Fruit fly (Drosophila melanogaster) whole organism, wandering third instar larva: Measurements from ENCODE around the gene RtcB.

Experiments used
- Abd-B ChIP-seq: fragments of >200 bp; optimal IDR thresholded peaks from 2 replicates; lab custom pipeline; 2017; ENCODE audit warnings: missing biosample characterization, missing genetic modification characterization
- CG32264 ChIP-seq: fragments of 200-800 bp; sonication (Bioruptor generic); optimal IDR thresholded peaks from 2 replicates; lab custom pipeline; 2016; ENCODE audit warnings: missing biosample characterization, missing genetic modification characterization
- CG9705 ChIP-seq: fragments of 200-800 bp; sonication (Bioruptor generic); optimal IDR thresholded peaks from 2 replicates; lab custom pipeline; 2018; ENCODE audit warnings: missing biosample characterization, mild to moderate bottlenecking, missing genetic modification characterization
- CrebA ChIP-seq: fragments of 200-800 bp; sonication (Bioruptor generic); optimal IDR thresholded peaks from 2 replicates; lab custom pipeline; 2016; ENCODE audit warnings: missing biosample characterization, mild to moderate bottlenecking, missing genetic modification characterization, borderline replicate concordance
- Dfd ChIP-seq: fragments of >200 bp; optimal IDR thresholded peaks from 2 replicates; lab custom pipeline; 2017; ENCODE audit warnings: missing biosample characterization, missing genetic modification characterization
- Dif ChIP-seq: fragments of 200-275, 200-300 bp; sonication (Bioruptor generic); optimal IDR thresholded peaks from 2 replicates; lab custom pipeline; 2018; ENCODE audit warnings: missing biosample characterization, missing genetic modification characterization; ENCODE audit not compliant: partially characterized antibody
- GATAd ChIP-seq: sonication (Bioruptor generic); optimal IDR thresholded peaks from 2 replicates; lab custom pipeline; 2016; ENCODE audit warnings: missing biosample characterization, missing genetic modification characterization
- HLH106 ChIP-seq: fragments of 200-800 bp; optimal IDR thresholded peaks from 3 replicates; lab custom pipeline; 2019; ENCODE audit warnings: missing biosample characterization, mild to moderate bottlenecking, missing genetic modification characterization, moderate library complexity
- Hnf4 ChIP-seq: fragments of 200-800 bp; sonication (Bioruptor generic); optimal IDR thresholded peaks from 2 replicates; lab custom pipeline; 2016; ENCODE audit warnings: missing biosample characterization, mild to moderate bottlenecking, missing genetic modification characterization
- Hr78 ChIP-seq: fragments of >200 bp; optimal IDR thresholded peaks from 2 replicates; lab custom pipeline; 2017; ENCODE audit warnings: missing biosample characterization, missing genetic modification characterization
- Hr83 ChIP-seq: fragments of 200-300 bp; sonication (Bioruptor generic); optimal IDR thresholded peaks from 2 replicates; lab custom pipeline; 2016; ENCODE audit warnings: missing biosample characterization, mild to moderate bottlenecking, missing genetic modification characterization, moderate library complexity; ENCODE audit not compliant: poor library complexity, severe bottlenecking
- Jra ChIP-seq: sonication (Bioruptor generic); optimal IDR thresholded peaks from 2 replicates; lab custom pipeline; 2016; ENCODE audit warnings: missing biosample characterization, missing genetic modification characterization
- Mio ChIP-seq: sonication (Bioruptor generic); optimal IDR thresholded peaks from 2 replicates; lab custom pipeline; 2016; ENCODE audit warnings: missing biosample characterization, missing genetic modification characterization
- Myc ChIP-seq: fragments of >200 bp; optimal IDR thresholded peaks from 2 replicates; lab custom pipeline; 2017
- N ChIP-seq: fragments of >200 bp; optimal IDR thresholded peaks from 2 replicates; lab custom pipeline; 2018; ENCODE audit warnings: missing biosample characterization, missing external identifiers, missing genetic modification characterization
- OdsH ChIP-seq: fragments of 200-800 bp; sonication (Bioruptor generic); optimal IDR thresholded peaks from 2 replicates; lab custom pipeline; 2016; ENCODE audit warnings: missing biosample characterization, mild to moderate bottlenecking, missing genetic modification characterization
- Rel ChIP-seq, 2 experiments: fragments of 200-800 bp; sonication (Bioruptor generic) in 1 of 2; optimal IDR thresholded peaks; 2 replicates in 1 of 2; 3 replicates in 1 of 2; lab custom pipeline; 2016 to 2019; ENCODE audit warnings: mild to moderate bottlenecking in 2 of 2, missing biosample characterization in 2 of 2, missing genetic modification characterization in 2 of 2, moderate library complexity in 1 of 2
- Sp1 ChIP-seq: fragments of 200-800 bp; sonication (Bioruptor generic); optimal IDR thresholded peaks from 3 replicates; lab custom pipeline; 2019; ENCODE audit warnings: missing biosample characterization, mild to moderate bottlenecking, missing genetic modification characterization, moderate library complexity
- Vsx2 ChIP-seq: fragments of 200-300, 225-300 bp; sonication (Bioruptor generic); optimal IDR thresholded peaks from 2 replicates; lab custom pipeline; 2018; ENCODE audit warnings: missing biosample characterization, missing genetic modification characterization; ENCODE audit not compliant: partially characterized antibody
- br ChIP-seq: fragments of 200-800 bp; sonication (Bioruptor generic); optimal IDR thresholded peaks from 2 replicates; lab custom pipeline; 2016; ENCODE audit warnings: missing biosample characterization, missing genetic modification characterization
- brk ChIP-seq: fragments of 200-800 bp; sonication (Bioruptor generic); optimal IDR thresholded peaks from 2 replicates; lab custom pipeline; 2016; ENCODE audit warnings: missing biosample characterization, mild to moderate bottlenecking, missing genetic modification characterization
- dl ChIP-seq, 2 experiments: fragments of 175-275, 200-275 bp in 1 of 2; fragments of 200-275 bp in 1 of 2; sonication (Bioruptor generic); optimal IDR thresholded peaks; lab custom pipeline; 2018; ENCODE audit warnings: mild to moderate bottlenecking in 2 of 2, missing biosample characterization in 2 of 2, missing genetic modification characterization in 2 of 2, moderate library complexity in 2 of 2; ENCODE audit not compliant: partially characterized antibody in 2 of 2, insufficient read depth in 1 of 2
- dmrt93B ChIP-seq: fragments of 200-800 bp; sonication (Bioruptor generic); optimal IDR thresholded peaks from 2 replicates; lab custom pipeline; 2018; ENCODE audit warnings: missing biosample characterization, mild to moderate bottlenecking, missing genetic modification characterization
- dsf ChIP-seq: sonication (Bioruptor generic); optimal IDR thresholded peaks from 2 replicates; lab custom pipeline; 2016; ENCODE audit warnings: missing biosample characterization, missing genetic modification characterization, borderline replicate concordance
- ey ChIP-seq: fragments of 200-800 bp; sonication (Bioruptor generic); optimal IDR thresholded peaks from 2 replicates; lab custom pipeline; 2016; ENCODE audit warnings: missing biosample characterization, missing genetic modification characterization
- foxo ChIP-seq, 2 experiments: fragments of 200-800 bp; sonication (Bioruptor generic); optimal IDR thresholded peaks; 2 replicates in 1 of 2; 3 replicates in 1 of 2; lab custom pipeline; 2016 to 2017; ENCODE audit warnings: missing biosample characterization in 2 of 2, missing genetic modification characterization in 2 of 2
- fru ChIP-seq: fragments of 200-800 bp; sonication (Bioruptor generic); optimal IDR thresholded peaks from 3 replicates; lab custom pipeline; 2016; ENCODE audit warnings: missing biosample characterization, mild to moderate bottlenecking, missing genetic modification characterization
- h ChIP-seq: fragments of 200-800 bp; sonication (Bioruptor generic); optimal IDR thresholded peaks from 3 replicates; lab custom pipeline; 2016; ENCODE audit warnings: missing biosample characterization, mild to moderate bottlenecking, missing genetic modification characterization
- jim ChIP-seq: fragments of 175-275, 200-325 bp; sonication (Bioruptor generic); optimal IDR thresholded peaks from 2 replicates; lab custom pipeline; 2016; ENCODE audit warnings: missing biosample characterization, mild to moderate bottlenecking, missing genetic modification characterization
- lola ChIP-seq: fragments of >200 bp; optimal IDR thresholded peaks from 2 replicates; lab custom pipeline; 2017; ENCODE audit warnings: missing biosample characterization, missing genetic modification characterization
- pan ChIP-seq: fragments of >200 bp; optimal IDR thresholded peaks from 2 replicates; lab custom pipeline; 2017
- psq ChIP-seq: fragments of 200-800 bp; sonication (Bioruptor generic); optimal IDR thresholded peaks from 3 replicates; lab custom pipeline; 2017; ENCODE audit warnings: missing biosample characterization, mild to moderate bottlenecking, missing genetic modification characterization, moderate library complexity
- rgr ChIP-seq: fragments of 200-800 bp; sonication (Bioruptor generic); optimal IDR thresholded peaks from 3 replicates; lab custom pipeline; 2016; ENCODE audit warnings: missing biosample characterization, mild to moderate bottlenecking, missing genetic modification characterization
- sage ChIP-seq: fragments of 200-800 bp; sonication (Bioruptor generic); optimal IDR thresholded peaks from 2 replicates; lab custom pipeline; 2016; ENCODE audit warnings: missing biosample characterization, mild to moderate bottlenecking, missing genetic modification characterization
- sv ChIP-seq: fragments of 200-800 bp; sonication (Bioruptor generic); optimal IDR thresholded peaks from 3 replicates; lab custom pipeline; 2016; ENCODE audit warnings: missing biosample characterization, missing genetic modification characterization
- tai ChIP-seq: sonication (Bioruptor generic); optimal IDR thresholded peaks from 2 replicates; lab custom pipeline; 2016; ENCODE audit warnings: missing biosample characterization, missing genetic modification characterization
- usp ChIP-seq: fragments of >200 bp; optimal IDR thresholded peaks from 2 replicates; lab custom pipeline; 2017; ENCODE audit warnings: missing biosample characterization, missing genetic modification characterization
- woc ChIP-seq: sonication (Bioruptor generic); optimal IDR thresholded peaks from 2 replicates; lab custom pipeline; 2016; ENCODE audit warnings: missing biosample characterization, mild to moderate bottlenecking, missing genetic modification characterization

RtcB gene

DNA sequence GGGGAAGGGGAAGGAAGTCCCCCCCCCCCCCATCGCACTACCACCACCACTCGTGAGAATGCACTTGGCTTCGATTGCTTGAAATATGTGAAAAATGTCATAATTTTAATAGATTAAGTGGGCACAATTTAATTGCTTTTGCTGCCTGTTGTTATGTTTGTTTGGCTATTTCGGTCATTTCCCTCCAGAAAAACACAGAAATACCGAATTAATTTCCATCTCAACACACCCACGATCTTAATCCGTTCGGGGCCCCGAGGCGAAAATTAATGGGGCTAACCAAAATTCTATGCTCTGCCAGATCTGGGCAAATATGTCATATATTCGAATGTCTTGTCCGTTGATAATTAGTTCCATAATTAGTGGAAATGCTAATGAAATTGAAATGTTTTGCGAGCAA lies 7.8 kb upstream of the RtcB start:
- TF ChIP-seq usp (GFP tag; lab: Kevin White, UChicago) = no peak
- TF ChIP-seq dsf (GFP tag; lab: Kevin White, UChicago) = no peak
- TF ChIP-seq CrebA (GFP tag; lab: Kevin White, UChicago) = no peak
- no peak for TF ChIP-seq ey (GFP tag; lab: Kevin White, UChicago)
- no peak for TF ChIP-seq fru (GFP tag; lab: Kevin White, UChicago)
- TF ChIP-seq Vsx2 (GFP tag; lab: Kevin White, UChicago) = no peak
- no peak for TF ChIP-seq Abd-B (GFP tag; lab: Kevin White, UChicago)

DNA sequence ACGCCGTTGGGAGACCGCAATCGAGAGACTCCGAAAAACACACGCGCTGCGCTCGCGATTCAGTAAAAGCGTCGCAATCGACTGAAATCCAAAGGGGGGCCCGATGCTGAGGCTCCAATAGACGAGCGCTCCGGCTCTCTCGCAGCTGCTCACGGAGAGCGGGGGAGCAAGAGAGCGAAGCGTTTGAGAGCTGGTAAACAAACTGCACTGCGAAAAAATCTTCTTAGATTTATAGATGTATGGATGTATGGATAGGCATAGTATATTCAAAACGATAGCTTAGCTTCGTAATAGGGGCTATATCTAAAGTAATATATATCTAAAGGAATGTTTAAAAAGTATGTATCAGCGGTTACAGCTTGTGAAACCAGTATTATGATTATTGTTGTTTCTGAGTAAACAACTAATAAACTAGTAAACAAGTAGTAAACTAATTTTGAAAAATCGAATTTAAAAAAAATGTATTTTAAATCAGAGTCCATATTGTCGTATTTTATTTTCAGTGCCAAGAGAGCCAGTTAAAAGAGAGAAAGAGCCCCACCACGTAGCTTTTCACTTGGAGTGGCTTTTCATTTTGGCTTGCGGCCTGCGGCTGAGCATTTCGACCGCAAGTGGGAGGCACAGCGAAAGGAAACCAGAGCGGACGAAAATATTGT lies 6.8 kb upstream of the RtcB start, which contains the start of the genes Alp12 and CG13085:
TSS of gene Alp12 (plus strand) at position 584 of the 656 bp plus-strand sequence.
TSS of gene CG13085 (plus strand) at position 584 of the 656 bp plus-strand sequence.
- TF ChIP-seq dmrt93B (peak; percentile 90), Jra (GFP tag; lab: Kevin White, UChicago) (peak; percentile 73), Myc (lab: Kevin White, UChicago) (no peak), psq (GFP tag; lab: Kevin White, UChicago) (peak; percentile 90), HLH106 (tag; lab: Kevin White, UChicago) (peak; percentile 93), foxo (GFP tag; optimal IDR thresholded peaks at IDR 0.05; lab: Kevin White, UChicago) (peak; percentile 29 to 94), woc (peak; percentile 73), dsf (GFP tag; lab: Kevin White, UChicago) (peak; percentile 62), OdsH (GFP tag; lab: Kevin White, UChicago) (peak; percentile 94), Hr83 (GFP tag; lab: Kevin White, UChicago) (peak; percentile 87), CG32264 (peak; percentile 65), h (peak; percentile 94), Mio (GFP tag; lab: Kevin White, UChicago) (peak; percentile 33), lola (GFP tag; lab: Kevin White, UChicago) (no peak), jim (GFP tag; lab: Kevin White, UChicago) (no peak), Hnf4 (peak; percentile 84), CG9705 (GFP tag; lab: Kevin White, UChicago) (peak; percentile 81), Abd-B (GFP tag; lab: Kevin White, UChicago) (no peak), Sp1 (peak; percentile 96), Vsx2 (GFP tag; lab: Kevin White, UChicago) (peak; percentile 45), Dif (GFP tag; lab: Kevin White, UChicago) (peak; percentile 98), pan (lab: Kevin White, UChicago) (no peak), usp (GFP tag; lab: Kevin White, UChicago) (no peak), tai (GFP tag; lab: Kevin White, UChicago) (no peak), ey (GFP tag; lab: Kevin White, UChicago) (peak; percentile 94), sage (GFP tag; lab: Kevin White, UChicago) (peak; percentile 80), CrebA (GFP tag; lab: Kevin White, UChicago) (no peak), dl (GFP tag; optimal IDR thresholded peaks at IDR 0.05; lab: Kevin White, UChicago; ENCODE audit: insufficient read depth in 1 of 2, partially characterized antibody in 2 of 2) (peak; percentile 89 to 97), Dfd (GFP tag; lab: Kevin White, UChicago) (no peak), GATAd (no peak), br (GFP tag; lab: Kevin White, UChicago) (peak; percentile 92), Hr78 (GFP tag; lab: Kevin White, UChicago) (no peak), fru (GFP tag; lab: Kevin White, UChicago) (peak; percentile 96), brk (peak; percentile 83), rgr (GFP tag; lab: Kevin White, UChicago) (peak; percentile 94), N (GFP tag; lab: Kevin White, UChicago) (no peak), Rel (GFP tag; optimal IDR thresholded peaks at IDR 0.05; lab: Kevin White, UChicago) (peak; percentile 60), Rel (tag; optimal IDR thresholded peaks at IDR 0.05; lab: Kevin White, UChicago) (peak; percentile 58), sv (GFP tag; lab: Kevin White, UChicago) (peak; percentile 97)
- TF ChIP-seq, all 38 proteins: peak for 26
